Fruit fly (Drosophila melanogaster) whole organism, pupa: ENCODE results near the gene Nplp2.

Experiments
- CG12605 ChIP-seq: fragments of 200-800 bp; sonication (Bioruptor generic); IDR thresholded peaks from 2 replicates; pipeline ENCODE4 v1.3.6; 2022; ENCODE audit warnings: missing biosample characterization, missing genetic modification characterization
- CG34367 ChIP-seq: fragments of 200-800 bp; sonication (Bioruptor generic); optimal IDR thresholded peaks from 2 replicates; lab custom pipeline; 2018; ENCODE audit warnings: missing biosample characterization, mild to moderate bottlenecking, missing genetic modification characterization
- CG8301 ChIP-seq: fragments of 200-800 bp; sonication (Bioruptor generic); optimal IDR thresholded peaks from 2 replicates; lab custom pipeline; 2018; ENCODE audit warnings: missing biosample characterization, mild to moderate bottlenecking, missing genetic modification characterization
- Ets98B ChIP-seq: fragments of 200-800 bp; sonication (Bioruptor generic); IDR thresholded peaks from 2 replicates; pipeline ENCODE4 v1.3.6; 2022; ENCODE audit warnings: missing biosample characterization, missing genetic modification characterization
- Pif1A ChIP-seq: fragments of 200-800 bp; sonication (Bioruptor generic); optimal IDR thresholded peaks from 3 replicates; lab custom pipeline; 2016; ENCODE audit warnings: missing biosample characterization, missing genetic modification characterization
- Pif1B ChIP-seq: fragments of 200-800 bp; sonication (Bioruptor generic); optimal IDR thresholded peaks from 3 replicates; lab custom pipeline; 2016; ENCODE audit warnings: missing biosample characterization, missing genetic modification characterization
- fd96Ca ChIP-seq: fragments of 200-800 bp; sonication (Bioruptor generic); IDR thresholded peaks from 3 replicates; pipeline ENCODE4 v1.3.6; 2022; ENCODE audit warnings: missing biosample characterization, missing genetic modification characterization
- rn ChIP-seq: fragments of 200-800 bp; sonication (Bioruptor generic); IDR thresholded peaks from 2 replicates; pipeline ENCODE4 v1.3.6; 2022; ENCODE audit warnings: missing biosample characterization, missing genetic modification characterization

DNA sequence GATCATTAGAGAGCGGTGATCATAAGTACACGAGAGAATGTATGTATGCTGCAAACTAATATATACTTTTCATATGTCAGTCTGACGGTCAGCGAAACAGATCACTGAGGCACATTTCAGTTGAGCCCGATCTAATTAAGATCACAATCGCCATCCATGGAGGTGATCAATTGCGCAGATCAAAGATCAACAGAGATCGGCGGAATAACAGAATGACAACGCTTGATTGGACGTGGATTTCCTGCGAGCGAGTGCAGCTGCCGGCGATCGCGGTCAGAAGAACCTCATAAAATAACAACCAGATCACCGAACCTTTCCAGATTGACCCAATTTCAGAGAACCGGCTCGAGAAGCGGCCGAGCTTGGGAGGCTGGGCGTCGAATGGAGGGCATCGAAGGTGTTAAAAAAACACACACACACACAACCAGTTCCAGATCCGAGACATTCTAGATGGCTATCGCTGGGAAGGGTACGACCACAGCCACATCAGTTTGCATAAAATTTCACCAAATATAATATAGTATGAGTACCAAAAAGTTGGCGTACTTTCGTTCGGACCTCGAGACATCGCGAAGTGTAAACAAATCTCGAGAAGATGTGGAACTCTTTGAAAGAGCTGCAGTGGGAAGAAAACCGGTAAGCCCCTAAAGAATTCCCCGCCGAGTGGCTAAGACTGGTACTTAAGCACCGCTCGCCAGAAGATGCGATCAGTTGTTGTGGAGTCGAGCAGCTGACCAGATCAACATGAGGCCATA lies 26.1 kb downstream of the Nplp2 start, which contains the start of gene ImpL1:
- no peak for TF ChIP-seq Ets98B (GFP tag; lab: Robert Waterston, UW)
- TF ChIP-seq fd96Ca (GFP tag; lab: Robert Waterston, UW), result no peak
- no peak for TF ChIP-seq CG12605 (GFP tag; lab: Robert Waterston, UW)
- TF ChIP-seq rn, result no peak
- no peak for TF ChIP-seq CG34367
- no peak for TF ChIP-seq Pif1B (GFP tag; lab: Kevin White, UChicago)
- TF ChIP-seq CG8301 (tag; lab: Kevin White, UChicago), result no peak
- no peak for TF ChIP-seq Pif1A (GFP tag; lab: Kevin White, UChicago)
